Fruit fly (Drosophila melanogaster) whole organism, prepupa: ENCODE results near the gene CG10041.

Source experiments
- CG10631 ChIP-seq: fragments of 200-800 bp; sonication (Bioruptor generic); optimal IDR thresholded peaks from 2 replicates; lab custom pipeline; 2016; ENCODE audit warnings: missing biosample characterization, missing genetic modification characterization
- CG11294 ChIP-seq: fragments of 200-800 bp; sonication (Bioruptor generic); IDR thresholded peaks from 2 replicates; pipeline ENCODE4 v1.3.6; 2022; ENCODE audit warnings: missing biosample characterization, missing genetic modification characterization
- CG11762 ChIP-seq: fragments of 200-800 bp; sonication (Bioruptor generic); optimal IDR thresholded peaks from 3 replicates; lab custom pipeline; 2016; ENCODE audit warnings: missing biosample characterization, missing genetic modification characterization; ENCODE audit not compliant: insufficient read depth
- CG15336 ChIP-seq: fragments of 200-800 bp; sonication (Bioruptor generic); IDR thresholded peaks from 2 replicates; pipeline ENCODE4 v1.3.6; 2022; ENCODE audit warnings: missing biosample characterization, missing genetic modification characterization
- CG31627 ChIP-seq: fragments of 200-800 bp; sonication (Bioruptor generic); optimal IDR thresholded peaks from 3 replicates; lab custom pipeline; 2016; ENCODE audit warnings: missing biosample characterization, missing genetic modification characterization
- CG32006 ChIP-seq: fragments of 200-800 bp; sonication (Bioruptor generic); optimal IDR thresholded peaks from 3 replicates; lab custom pipeline; 2017; ENCODE audit warnings: missing biosample characterization, mild to moderate bottlenecking, missing genetic modification characterization
- CG3919 ChIP-seq: fragments of 200-800 bp; sonication (Bioruptor generic); optimal IDR thresholded peaks from 3 replicates; lab custom pipeline; 2016; ENCODE audit warnings: missing biosample characterization, missing genetic modification characterization
- CG4318 ChIP-seq: fragments of 200-800 bp; sonication (Bioruptor generic); optimal IDR thresholded peaks from 3 replicates; lab custom pipeline; 2017; ENCODE audit warnings: missing biosample characterization, mild to moderate bottlenecking, missing genetic modification characterization
- CG6163 ChIP-seq: fragments of 200-800 bp; sonication (Bioruptor generic); IDR thresholded peaks from 3 replicates; pipeline ENCODE4 v1.3.6; 2022; ENCODE audit warnings: missing biosample characterization, missing genetic modification characterization
- CG6276 ChIP-seq: fragments of 200-800 bp; sonication (Bioruptor generic); optimal IDR thresholded peaks from 2 replicates; lab custom pipeline; 2017; ENCODE audit warnings: missing biosample characterization, mild to moderate bottlenecking, missing genetic modification characterization
- CG6792 ChIP-seq: fragments of 200-800 bp; sonication (Bioruptor generic); optimal IDR thresholded peaks from 3 replicates; lab custom pipeline; 2016; ENCODE audit warnings: missing biosample characterization, missing genetic modification characterization
- CG7368 ChIP-seq: fragments of 200-800 bp; sonication (Bioruptor generic); optimal IDR thresholded peaks from 3 replicates; lab custom pipeline; 2016; ENCODE audit warnings: missing biosample characterization, missing genetic modification characterization
- CG8119 ChIP-seq: fragments of 200-800 bp; sonication (Bioruptor generic); IDR thresholded peaks from 3 replicates; pipeline ENCODE4 v1.3.6; 2022; ENCODE audit warnings: missing biosample characterization, missing genetic modification characterization
- CG8319 ChIP-seq: fragments of 200-800 bp; sonication (Bioruptor generic); optimal IDR thresholded peaks from 3 replicates; lab custom pipeline; 2016; ENCODE audit warnings: missing biosample characterization, missing genetic modification characterization
- CG9139 ChIP-seq: fragments of 200-800 bp; sonication (Bioruptor generic); optimal IDR thresholded peaks from 3 replicates; lab custom pipeline; 2017; ENCODE audit warnings: missing biosample characterization, mild to moderate bottlenecking, missing genetic modification characterization
- Eip78C ChIP-seq: fragments of 200-800 bp; sonication (Bioruptor generic); peaks from one replicate; lab custom pipeline; 2016; ENCODE audit warnings: missing biosample characterization, missing genetic modification characterization
- Eip93F ChIP-seq: fragments of 200-800 bp; sonication (Bioruptor generic); optimal IDR thresholded peaks from 2 replicates; lab custom pipeline; 2016; ENCODE audit warnings: missing biosample characterization, mild to moderate bottlenecking, missing genetic modification characterization
- Ets21C ChIP-seq: fragments of 200-800 bp; sonication (Bioruptor generic); optimal IDR thresholded peaks from 3 replicates; lab custom pipeline; 2016; ENCODE audit warnings: missing biosample characterization, missing genetic modification characterization
- Gug ChIP-seq: fragments of 200-800 bp; sonication (Bioruptor generic); IDR thresholded peaks from 2 replicates; pipeline ENCODE4 v1.3.6; 2022; ENCODE audit warnings: missing biosample characterization, missing genetic modification characterization
- Hr39 ChIP-seq: fragments of 200-800 bp; sonication (Bioruptor generic); optimal IDR thresholded peaks from 2 replicates; lab custom pipeline; 2016; ENCODE audit warnings: missing biosample characterization, missing genetic modification characterization
- Hr4 ChIP-seq: fragments of 200-800 bp; sonication (Bioruptor generic); optimal IDR thresholded peaks from 3 replicates; lab custom pipeline; 2016; ENCODE audit warnings: missing biosample characterization, missing genetic modification characterization
- Lpt ChIP-seq: fragments of 200-800 bp; sonication (Bioruptor generic); optimal IDR thresholded peaks from 3 replicates; lab custom pipeline; 2016; ENCODE audit warnings: missing biosample characterization, missing genetic modification characterization
- OdsH ChIP-seq: fragments of 200-800 bp; sonication (Bioruptor generic); optimal IDR thresholded peaks from 3 replicates; lab custom pipeline; 2016; ENCODE audit warnings: missing biosample characterization, missing genetic modification characterization
- Sox14 ChIP-seq: fragments of 200-800 bp; sonication (Bioruptor generic); optimal IDR thresholded peaks from 3 replicates; lab custom pipeline; 2016; ENCODE audit warnings: missing biosample characterization, missing genetic modification characterization
- Sox15 ChIP-seq: fragments of 200-800 bp; sonication (Bioruptor generic); optimal IDR thresholded peaks from 3 replicates; lab custom pipeline; 2016; ENCODE audit warnings: missing biosample characterization, missing genetic modification characterization
- achi ChIP-seq: fragments of 200-800 bp; sonication (Bioruptor generic); optimal IDR thresholded peaks from 3 replicates; lab custom pipeline; 2016; ENCODE audit warnings: missing biosample characterization, missing genetic modification characterization
- dac ChIP-seq: fragments of 200-800 bp; sonication (Bioruptor generic); optimal IDR thresholded peaks from 2 replicates; lab custom pipeline; 2017; ENCODE audit warnings: missing biosample characterization, mild to moderate bottlenecking, missing genetic modification characterization
- dsx ChIP-seq: fragments of 200-800 bp; optimal IDR thresholded peaks from 3 replicates; lab custom pipeline; 2019; ENCODE audit warnings: missing biosample characterization, mild to moderate bottlenecking, missing genetic modification characterization, moderate library complexity; ENCODE audit not compliant: poor library complexity, severe bottlenecking
- eg ChIP-seq: fragments of 200-800 bp; sonication (Bioruptor generic); IDR thresholded peaks from 3 replicates; pipeline ENCODE4 v1.3.6; 2022; ENCODE audit warnings: missing biosample characterization, missing genetic modification characterization
- esn ChIP-seq: fragments of 200-800 bp; sonication (Bioruptor generic); optimal IDR thresholded peaks from 2 replicates; lab custom pipeline; 2016; ENCODE audit warnings: missing biosample characterization, mild to moderate bottlenecking, missing genetic modification characterization, moderate library complexity
- fd59A ChIP-seq: fragments of 200-800 bp; sonication (Bioruptor generic); optimal IDR thresholded peaks from 2 replicates; lab custom pipeline; 2017; ENCODE audit warnings: missing biosample characterization, mild to moderate bottlenecking, missing genetic modification characterization, missing genetic modification reagents
- fd85E ChIP-seq: fragments of 200-800 bp; sonication (Bioruptor generic); optimal IDR thresholded peaks from 3 replicates; lab custom pipeline; 2016; ENCODE audit warnings: missing biosample characterization, missing genetic modification characterization
- lz ChIP-seq: fragments of 200-800 bp; sonication (Bioruptor generic); optimal IDR thresholded peaks from 3 replicates; lab custom pipeline; 2016; ENCODE audit warnings: missing biosample characterization, missing genetic modification characterization
- net ChIP-seq: fragments of 200-800 bp; sonication (Bioruptor generic); optimal IDR thresholded peaks from 3 replicates; lab custom pipeline; 2016; ENCODE audit warnings: missing biosample characterization, missing genetic modification characterization
- pdm3 ChIP-seq: fragments of 200-800 bp; sonication (Bioruptor generic); optimal IDR thresholded peaks from 3 replicates; lab custom pipeline; 2016; ENCODE audit warnings: missing biosample characterization, missing genetic modification characterization
- salr ChIP-seq, 2 experiments: fragments of 200-800 bp; sonication (Bioruptor generic); optimal IDR thresholded peaks; 3 replicates each; lab custom pipeline; 2016 to 2018; ENCODE audit warnings: missing biosample characterization in 2 of 2, missing genetic modification characterization in 2 of 2, mild to moderate bottlenecking in 1 of 2
- ss ChIP-seq, 2 experiments: fragments of 200-800 bp; sonication (Bioruptor generic); optimal IDR thresholded peaks; 2 replicates in 1 of 2; 3 replicates in 1 of 2; lab custom pipeline; 2017 to 2018; ENCODE audit warnings: mild to moderate bottlenecking in 2 of 2, missing biosample characterization in 2 of 2, missing genetic modification characterization in 2 of 2, moderate library complexity in 1 of 2
- svp ChIP-seq: fragments of 200-800 bp; sonication (Bioruptor generic); peaks from one replicate; lab custom pipeline; 2016; ENCODE audit warnings: missing biosample characterization, missing genetic modification characterization
- vri ChIP-seq: fragments of 200-800 bp; sonication (Bioruptor generic); optimal IDR thresholded peaks from 3 replicates; lab custom pipeline; 2016; ENCODE audit warnings: missing biosample characterization, mild to moderate bottlenecking, missing genetic modification characterization

CG10041 gene

DNA sequence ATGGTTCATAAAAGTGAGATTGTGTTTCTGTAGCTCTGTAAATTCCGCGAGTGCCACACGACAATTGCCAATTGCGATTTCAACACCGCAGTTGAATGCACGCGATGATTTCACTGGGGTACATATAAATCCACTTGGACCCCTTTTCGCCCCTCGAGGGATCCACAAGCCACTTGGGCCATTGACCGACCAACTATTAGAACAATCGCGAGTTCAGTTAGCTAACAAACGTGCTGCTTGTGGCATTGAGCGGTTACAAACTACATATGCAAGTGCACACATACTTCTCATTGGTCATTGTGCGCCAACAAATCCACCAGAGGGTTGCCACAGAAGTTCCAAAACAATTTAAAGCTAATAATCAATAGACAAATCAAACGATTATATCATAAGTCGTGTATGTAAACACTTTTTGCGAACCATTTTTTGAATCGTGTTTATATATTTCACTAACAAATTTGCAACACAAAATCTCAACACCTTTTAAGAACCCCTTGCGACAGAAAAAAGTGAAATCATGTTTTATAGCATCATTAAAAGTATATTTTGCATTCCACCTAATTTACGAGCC lies 29.3 kb upstream of the CG10041 start:
- no peak for TF ChIP-seq Eip93F (GFP tag; lab: Kevin White, UChicago)
- TF ChIP-seq salr (GFP tag; optimal IDR thresholded peaks at IDR 0.05; lab: Kevin White, UChicago): no peak
- peak; percentile 23 for TF ChIP-seq dac (GFP tag; lab: Kevin White, UChicago)
- TF ChIP-seq eg (GFP tag; lab: Robert Waterston, UW): peak; percentile 54
- no peak for TF ChIP-seq CG8319
- TF ChIP-seq Gug (GFP tag; lab: Robert Waterston, UW): 0 out of 2 replicates have a peak, but pooled peaks have one; percentile 38
- TF ChIP-seq CG6276 (GFP tag; lab: Kevin White, UChicago): peak; percentile 44
- TF ChIP-seq pdm3 (GFP tag; lab: Kevin White, UChicago): peak; percentile 34
- TF ChIP-seq CG4318 (GFP tag; lab: Kevin White, UChicago): peak; percentile 54
- peak; percentile 0 for TF ChIP-seq Sox14 (GFP tag; lab: Kevin White, UChicago)
- TF ChIP-seq achi (GFP tag; lab: Kevin White, UChicago): peak; percentile 27
- no peak for TF ChIP-seq ss (GFP tag; optimal IDR thresholded peaks at IDR 0.05; lab: Kevin White, UChicago)
- TF ChIP-seq CG11294: peak; percentile 31; the same call in 1 of the 2 replicates
- TF ChIP-seq Eip78C (GFP tag; lab: Kevin White, UChicago): peak; percentile 60
- no peak for TF ChIP-seq CG7368 (GFP tag; lab: Kevin White, UChicago)
- peak; percentile 78 for TF ChIP-seq CG32006 (GFP tag; lab: Kevin White, UChicago)
- no peak for TF ChIP-seq Hr39 (GFP tag; lab: Kevin White, UChicago)
- TF ChIP-seq svp (GFP tag; lab: Kevin White, UChicago): peak; percentile 70
- TF ChIP-seq esn (GFP tag; lab: Kevin White, UChicago): no peak
- TF ChIP-seq lz (GFP tag; lab: Kevin White, UChicago): no peak
- TF ChIP-seq net (GFP tag; lab: Kevin White, UChicago): peak; percentile 3
- no peak for TF ChIP-seq CG3919
- TF ChIP-seq Hr4 (GFP tag; lab: Kevin White, UChicago): peak; percentile 54
- TF ChIP-seq OdsH: no peak
- TF ChIP-seq CG31627 (GFP tag; lab: Kevin White, UChicago): no peak
- no peak for TF ChIP-seq CG10631
- TF ChIP-seq CG9139 (GFP tag; lab: Kevin White, UChicago): no peak
- TF ChIP-seq fd85E: no peak
- no peak for TF ChIP-seq Sox15 (GFP tag; lab: Kevin White, UChicago)
- TF ChIP-seq fd59A (GFP tag; lab: Kevin White, UChicago): no peak
- peak; percentile 77 for TF ChIP-seq CG6163 (GFP tag; lab: Robert Waterston, UW)
- TF ChIP-seq CG6792 (GFP tag; lab: Kevin White, UChicago): no peak
- no peak for TF ChIP-seq CG11762 (GFP tag; lab: Kevin White, UChicago)
- TF ChIP-seq Ets21C: no peak
- TF ChIP-seq CG8119 (GFP tag; lab: Robert Waterston, UW): peak; percentile 66
- TF ChIP-seq dsx: no peak
- TF ChIP-seq CG15336 (GFP tag; lab: Robert Waterston, UW): peak; percentile 74
- peak; percentile 45 for TF ChIP-seq Lpt (GFP tag; lab: Kevin White, UChicago)

DNA sequence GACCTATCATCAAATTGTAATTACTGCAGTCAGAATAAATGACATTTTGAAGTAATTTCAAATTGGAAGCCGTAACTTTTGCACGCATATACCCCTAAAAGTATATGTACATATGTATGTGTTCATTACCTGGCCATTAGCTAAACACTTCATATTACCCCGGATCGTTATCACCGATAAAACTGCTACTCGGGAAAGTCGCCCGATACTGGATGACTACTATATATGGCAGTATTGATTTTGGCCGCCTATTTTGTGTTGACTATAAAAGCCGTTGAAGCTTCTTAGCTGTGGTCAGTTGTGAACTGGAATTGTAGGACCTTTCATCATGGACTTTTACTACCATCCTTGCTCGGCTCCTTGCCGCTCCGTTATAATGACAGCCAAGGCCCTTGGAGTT lies 27.8 kb upstream of the CG10041 start, which contains the start of gene GstD8:
Gene GstD8 (plus strand): TSS at position 301 of the 400 bp plus-strand sequence.
- TF ChIP-seq salr (GFP tag; optimal IDR thresholded peaks at IDR 0.05; lab: Kevin White, UChicago) (no peak), Eip78C (GFP tag; lab: Kevin White, UChicago) (no peak), dsx (no peak), eg (GFP tag; lab: Robert Waterston, UW) (no peak), CG31627 (GFP tag; lab: Kevin White, UChicago) (no peak), vri (GFP tag; lab: Kevin White, UChicago) (no peak), CG9139 (GFP tag; lab: Kevin White, UChicago) (no peak), net (GFP tag; lab: Kevin White, UChicago) (no peak)
